Worm (Caenorhabditis elegans): ENCODE data around the gene K08D12.8.

Gene K08D12.8

DNA sequence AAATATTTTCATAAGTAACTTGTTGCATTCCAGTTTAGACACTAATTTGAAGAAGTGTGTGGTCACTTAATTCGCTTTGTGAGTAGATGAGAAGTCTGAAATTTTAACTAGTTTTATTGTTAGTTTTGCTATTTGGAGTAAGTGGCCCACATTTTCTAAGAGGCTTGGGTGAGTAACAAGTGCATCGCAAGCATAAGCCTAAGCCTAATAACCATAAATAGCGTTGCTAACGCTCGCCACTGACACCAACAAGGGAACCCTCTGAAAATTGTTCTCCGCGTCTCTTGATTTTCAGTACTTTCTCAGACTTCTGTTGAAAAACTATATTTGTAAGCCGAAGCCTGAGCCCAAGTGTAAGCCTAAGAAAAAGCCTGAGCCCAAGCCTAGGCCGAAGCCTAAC, 1.7 kb upstream of the K08D12.8 start, which contains the start of gene epic-3:
TSS of gene epic-3 (minus strand) at position 101 of the 400 bp plus-strand sequence.
- no peak for TF ChIP-seq aha-1 (tag)
- TF ChIP-seq zfp-3 (GFP tag; conservative IDR thresholded peaks at IDR 0.05) = 0 out of 2 replicates have a peak, but pooled peaks have one; percentile 7

DNA sequence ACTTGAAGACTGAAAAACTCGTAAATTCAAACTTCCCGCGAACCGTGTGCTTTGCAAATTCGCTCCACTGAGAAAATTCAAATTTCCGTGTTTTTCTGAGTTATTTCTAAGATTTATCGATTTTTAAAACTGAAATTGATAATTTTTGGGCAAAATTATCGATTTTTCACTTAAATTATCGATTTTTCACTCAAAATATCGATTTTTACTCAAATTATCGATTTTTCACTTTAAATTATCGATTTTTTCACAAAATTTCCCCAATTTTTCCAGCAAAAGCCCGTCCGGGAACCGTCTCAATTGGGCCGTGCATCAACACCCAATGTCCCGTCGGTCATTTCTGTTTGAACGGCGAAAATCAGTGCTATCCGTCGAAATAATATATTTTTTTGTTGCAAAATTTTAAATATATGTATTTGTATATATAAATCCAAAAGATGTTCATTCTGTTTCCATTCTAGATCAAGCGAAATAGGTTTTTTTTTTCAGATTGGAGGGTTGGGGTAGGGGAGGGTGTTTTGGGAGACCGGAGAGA, 1.6 kb downstream of the K08D12.8 start:
- TF ChIP-seq nhr-42 (GFP tag; IDR thresholded peaks at IDR 0.05) = no peak
- TF ChIP-seq Y5F2A.4 (GFP tag; optimal IDR thresholded peaks at IDR 0.05) = no peak
- TF ChIP-seq Y75B8A.6 (GFP tag; IDR thresholded peaks at IDR 0.05) = 0 out of 2 replicates have a peak, but pooled peaks have one; percentile 36
- peak; percentile 52 for TF ChIP-seq lin-38 (GFP tag; IDR thresholded peaks at IDR 0.05)
- peak; percentile 97 for TF ChIP-seq ceh-28 (tag; optimal IDR thresholded peaks at IDR 0.05)
- TF ChIP-seq nhr-111 (GFP tag; optimal IDR thresholded peaks at IDR 0.05) = peak; percentile 37

- TF ChIP-seq fkh-10 (GFP tag; optimal IDR thresholded peaks at IDR 0.05) (no peak), sdz-12 (GFP tag; optimal IDR thresholded peaks at IDR 0.05) (peak; percentile 31), F10B5.3 (tag; optimal IDR thresholded peaks at IDR 0.05) (no peak), gei-8 (GFP tag; optimal IDR thresholded peaks at IDR 0.05) (no peak), mes-2 (tag; optimal IDR thresholded peaks at IDR 0.05; ENCODE audit: poor library complexity, severe bottlenecking) (peak; percentile 70), ztf-7 (tag; optimal IDR thresholded peaks at IDR 0.05) (no peak), hlh-11 (tag; optimal IDR thresholded peaks at IDR 0.05) (peak; percentile 32), rbr-2 (tag; optimal IDR thresholded peaks at IDR 0.05) (peak; percentile 30), daf-8 (GFP tag; IDR thresholded peaks at IDR 0.05) (no peak), ctbp-1 (GFP tag; IDR thresholded peaks at IDR 0.05) (0 out of 2 replicates have a peak, but pooled peaks have one; percentile 27), lin-15B (tag; optimal IDR thresholded peaks at IDR 0.05) (peak; percentile 10), T20F7.1 (GFP tag; optimal IDR thresholded peaks at IDR 0.05) (peak; percentile 9), php-3 (GFP tag; IDR thresholded peaks at IDR 0.05) (no peak), egl-43 (GFP tag; IDR thresholded peaks at IDR 0.05) (0 out of 2 replicates have a peak, but pooled peaks have one; percentile 39), jun-1 (tag; optimal IDR thresholded peaks at IDR 0.05) (no peak), zfp-3 (GFP tag; conservative IDR thresholded peaks at IDR 0.05) (no peak), snpc-1.2 (GFP tag; IDR thresholded peaks at IDR 0.05) (no peak), mdl-1 (tag; optimal IDR thresholded peaks at IDR 0.05) (no peak), hmg-1.1 (GFP tag; IDR thresholded peaks at IDR 0.05) (peak; percentile 30; the same call in 1 of the 2 replicates), nhr-41 (GFP tag; IDR thresholded peaks at IDR 0.05) (no peak), mxl-2 (GFP tag; conservative IDR thresholded peaks at IDR 0.05) (no peak), daf-12 (tag; optimal IDR thresholded peaks at IDR 0.05) (no peak), nhr-111 (GFP tag; optimal IDR thresholded peaks at IDR 0.05) (no peak), R02D3.7 (tag; optimal IDR thresholded peaks at IDR 0.05) (no peak), dve-1 (tag; optimal IDR thresholded peaks at IDR 0.05; ENCODE audit: insufficient read depth) (no peak), ceh-82 (tag; optimal IDR thresholded peaks at IDR 0.05) (no peak), spr-3 (GFP tag; optimal IDR thresholded peaks at IDR 0.05) (no peak), spr-1 (tag; optimal IDR thresholded peaks at IDR 0.05) (no peak), lin-1 (GFP tag; IDR thresholded peaks at IDR 0.05) (no peak), ceh-28 (tag; optimal IDR thresholded peaks at IDR 0.05) (no peak), nhr-11 (tag; optimal IDR thresholded peaks at IDR 0.05) (no peak), tag-97 (GFP tag; IDR thresholded peaks at IDR 0.05) (no peak), ZK337.2 (GFP tag; IDR thresholded peaks at IDR 0.05) (no peak), skn-1 (tag; optimal IDR thresholded peaks at IDR 0.05) (no peak), daf-19 (GFP tag; conservative IDR thresholded peaks at IDR 0.05) (no peak), nhr-25 (tag; optimal IDR thresholded peaks at IDR 0.05; ENCODE audit: borderline replicate concordance, insufficient read depth) (no peak), F44E2.7 (GFP tag; IDR thresholded peaks at IDR 0.05) (no peak), unc-130 (GFP tag; optimal IDR thresholded peaks at IDR 0.05) (no peak), Y75B8A.6 (GFP tag; IDR thresholded peaks at IDR 0.05) (no peak), lsy-2 (tag; optimal IDR thresholded peaks at IDR 0.05) (peak in 1 of 2 experiments; percentile 36), aha-1 (tag) (peak; percentile 90), Y48G9A.11 (GFP tag; IDR thresholded peaks at IDR 0.05) (peak; percentile 93)
Observed at ce11 chrIV:1738324-1738730, 12.3 kb downstream of the K08D12.8 start.
